Worm (Caenorhabditis elegans) whole organism, L2 larva: ENCODE measurements around the gene srr-3.
A peak's percentile ranks its signal among the peaks of the same experiment; 100 is the strongest.
"Not testable (repeated sequence)": the region's sequence is repeated elsewhere in the genome, so short reads cannot be mapped to it uniquely, and the experiment has no call there.

Experiments
- F13H6.1 ChIP-seq: sonication (generic microtip); optimal IDR thresholded peaks from 2 replicates; lab custom pipeline; 2016; ENCODE audit warnings: missing genetic modification characterization, missing compliant biosample characterization
- R02D3.7 ChIP-seq: fragments of 150-350 bp; optimal IDR thresholded peaks from 2 replicates; lab custom pipeline; 2014; ENCODE audit warnings: missing biosample characterization, missing genetic modification characterization
- Y55F3AM.14 ChIP-seq: fragments of 200-800 bp; sonication (Bioruptor generic); optimal IDR thresholded peaks from 2 replicates; lab custom pipeline; 2018; ENCODE audit warnings: mild to moderate bottlenecking, missing genetic modification characterization, missing compliant biosample characterization
- ZK546.5 ChIP-seq: sonication (generic microtip); optimal IDR thresholded peaks from 2 replicates; lab custom pipeline; 2017; ENCODE audit warnings: missing biosample characterization, missing genetic modification characterization
- alr-1 ChIP-seq: fragments of 150-350 bp; optimal IDR thresholded peaks from 2 replicates; lab custom pipeline; 2014; ENCODE audit warnings: missing biosample characterization, missing genetic modification characterization
- aly-2 ChIP-seq: fragments of 150-350 bp; optimal IDR thresholded peaks from 2 replicates; lab custom pipeline; 2014; ENCODE audit warnings: missing biosample characterization, missing genetic modification characterization
- ama-1 ChIP-seq: fragments of 150-350 bp; optimal IDR thresholded peaks from 2 replicates; lab custom pipeline; 2018; ENCODE audit warnings: inconsistent platforms
- blmp-1 ChIP-seq: sonication (generic microtip); optimal IDR thresholded peaks from 2 replicates; lab custom pipeline; 2017; ENCODE audit warnings: missing genetic modification characterization, mild to moderate bottlenecking, missing compliant biosample characterization, antibody characterized with exemption, moderate library complexity; ENCODE audit not compliant: insufficient read depth
- ceh-16 ChIP-seq: fragments of 150-350 bp; optimal IDR thresholded peaks from 2 replicates; lab custom pipeline; 2014; ENCODE audit warnings: missing biosample characterization, missing genetic modification characterization
- ceh-82 ChIP-seq: fragments of 150-350 bp; optimal IDR thresholded peaks from 2 replicates; lab custom pipeline; 2014; ENCODE audit warnings: missing biosample characterization, missing genetic modification characterization
- crh-2 ChIP-seq: sonication (generic microtip); optimal IDR thresholded peaks from 2 replicates; lab custom pipeline; 2017; ENCODE audit warnings: missing biosample characterization, missing genetic modification characterization
- dmd-4 ChIP-seq: sonication (generic microtip); optimal IDR thresholded peaks from 2 replicates; lab custom pipeline; 2017; ENCODE audit warnings: missing biosample characterization, missing genetic modification characterization
- egl-27 ChIP-seq: sonication (generic microtip); optimal IDR thresholded peaks from 3 replicates; lab custom pipeline; 2017; ENCODE audit warnings: missing biosample characterization, missing genetic modification reagents, missing genetic modification characterization
- elt-1 ChIP-seq: fragments of 150-350 bp; optimal IDR thresholded peaks from 2 replicates; lab custom pipeline; 2014; ENCODE audit warnings: missing biosample characterization, missing genetic modification characterization
- fos-1 ChIP-seq: fragments of 150-350 bp; optimal IDR thresholded peaks from 2 replicates; lab custom pipeline; 2014; ENCODE audit warnings: missing biosample characterization, missing genetic modification characterization
- gmeb-1 ChIP-seq: fragments of 150-350 bp; optimal IDR thresholded peaks from 2 replicates; lab custom pipeline; 2014; ENCODE audit warnings: missing biosample characterization, missing genetic modification characterization
- lin-13 ChIP-seq: fragments of 150-350 bp; optimal IDR thresholded peaks from 2 replicates; lab custom pipeline; 2014; ENCODE audit warnings: missing biosample characterization, missing genetic modification reagents, missing genetic modification characterization
- mab-5 ChIP-seq: fragments of 150-350 bp; optimal IDR thresholded peaks from 2 replicates; lab custom pipeline; 2014; ENCODE audit warnings: missing biosample characterization, missing genetic modification characterization
- nhr-11 ChIP-seq: fragments of 150-350 bp; optimal IDR thresholded peaks from 2 replicates; lab custom pipeline; 2014; ENCODE audit warnings: missing biosample characterization, missing genetic modification characterization
- nhr-12 ChIP-seq: fragments of 150-350 bp; optimal IDR thresholded peaks from 2 replicates; lab custom pipeline; 2014; ENCODE audit warnings: missing biosample characterization, missing genetic modification characterization
- nhr-21 ChIP-seq: fragments of 150-350 bp; optimal IDR thresholded peaks from 2 replicates; lab custom pipeline; 2014; ENCODE audit warnings: missing biosample characterization, missing genetic modification characterization
- nhr-237 ChIP-seq: fragments of 150-350 bp; optimal IDR thresholded peaks from 2 replicates; lab custom pipeline; 2014; ENCODE audit warnings: missing biosample characterization, missing genetic modification characterization
- nhr-25 ChIP-seq: fragments of 150-350 bp; sonication (generic microtip); optimal IDR thresholded peaks from 3 replicates; lab custom pipeline; 2014; ENCODE audit warnings: missing biosample characterization, missing genetic modification characterization
- nhr-6 ChIP-seq: fragments of 150-350 bp; optimal IDR thresholded peaks from 2 replicates; lab custom pipeline; 2014; ENCODE audit warnings: missing biosample characterization, missing genetic modification characterization
- sem-4 ChIP-seq: fragments of 150-350 bp; optimal IDR thresholded peaks from 2 replicates; lab custom pipeline; 2014; ENCODE audit warnings: missing biosample characterization, missing genetic modification reagents, missing genetic modification characterization
- sma-3 ChIP-seq: sonication (generic microtip); optimal IDR thresholded peaks from 2 replicates; lab custom pipeline; 2016; ENCODE audit warnings: missing genetic modification reagents, missing genetic modification characterization, missing compliant biosample characterization
- sma-9 ChIP-seq, 2 experiments: fragments of 150-350 bp in 1 of 2; sonication (generic microtip) in 1 of 2; optimal IDR thresholded peaks; 2 replicates each; lab custom pipeline; 2014 to 2016; ENCODE audit warnings: missing genetic modification characterization in 2 of 2, mild to moderate bottlenecking in 1 of 2, missing biosample characterization in 1 of 2, missing compliant biosample characterization in 1 of 2, missing genetic modification reagents in 1 of 2, moderate library complexity in 1 of 2
- snpc-4 ChIP-seq: fragments of 150-350 bp; optimal IDR thresholded peaks from 2 replicates; lab custom pipeline; 2014; ENCODE audit warnings: missing biosample characterization, missing genetic modification characterization
- unc-62 ChIP-seq: fragments of 150-350 bp; optimal IDR thresholded peaks from 2 replicates; lab custom pipeline; 2014; ENCODE audit warnings: missing biosample characterization, missing genetic modification reagents, missing genetic modification characterization
- zag-1 ChIP-seq: fragments of 150-350 bp; optimal IDR thresholded peaks from 2 replicates; lab custom pipeline; 2014; ENCODE audit warnings: missing biosample characterization, missing genetic modification characterization
- ztf-1 ChIP-seq: fragments of 200-800 bp; sonication (Bioruptor generic); conservative IDR thresholded peaks from 2 replicates; pipeline ENCODE4 v1.3.6; 2022; ENCODE audit warnings: missing genetic modification characterization, missing compliant biosample characterization
- ztf-4 ChIP-seq: fragments of 150-350 bp; optimal IDR thresholded peaks from 2 replicates; lab custom pipeline; 2014; ENCODE audit warnings: missing biosample characterization, missing genetic modification characterization

Gene srr-3

ce11 chrV:16517619-16518018 lies 9.1 kb upstream of the srr-3 start, which contains the start of gene F36D3.4:
TSS of gene F36D3.4 (minus strand) at chrV:16517719.
- TF ChIP-seq ztf-4 (tag; lab: Kevin White, UChicago), result no peak
- no peak for TF ChIP-seq R02D3.7 (tag; lab: Kevin White, UChicago)
- no peak for TF ChIP-seq lin-13 (GFP tag; lab: Kevin White, UChicago)
- no peak for TF ChIP-seq alr-1 (tag; lab: Kevin White, UChicago)
- TF ChIP-seq nhr-11 (tag; lab: Kevin White, UChicago), result no peak
- TF ChIP-seq unc-62 (GFP tag; lab: Kevin White, UChicago), result no peak
- TF ChIP-seq sma-3 (GFP tag; lab: Kevin White, UChicago), result no peak
- TF ChIP-seq fos-1 (tag; lab: Kevin White, UChicago), result no peak
- no peak for TF ChIP-seq crh-2 (tag; lab: Kevin White, UChicago)
- no peak for TF ChIP-seq ZK546.5 (tag; lab: Kevin White, UChicago)
- no peak for TF ChIP-seq sem-4 (tag; lab: Kevin White, UChicago)
- TF ChIP-seq gmeb-1 (tag; lab: Kevin White, UChicago), result no peak
- TF ChIP-seq nhr-21 (tag; lab: Kevin White, UChicago), result no peak
- no peak for TF ChIP-seq egl-27 (tag; lab: Kevin White, UChicago)
- no peak for TF ChIP-seq mab-5
- no peak for TF ChIP-seq F13H6.1
- no peak for TF ChIP-seq snpc-4 (tag; lab: Kevin White, UChicago)

ce11 chrV:16515140-16515539 lies 6.6 kb upstream of the srr-3 start, which contains the start of gene F36D3.5:
TSS of gene F36D3.5 (minus strand) at chrV:16515240.
- not testable (repeated sequence) for TF ChIP-seq ceh-16 (tag; lab: Kevin White, UChicago); nhr-6; nhr-12 (tag; lab: Kevin White, UChicago)

ce11 chrV:16506650-16507049 lies 1.9 kb downstream of the srr-3 start:
- TF ChIP-seq zag-1 (tag; lab: Kevin White, UChicago) (no peak), sma-9 (GFP tag; optimal IDR thresholded peaks at IDR 0.05; lab: Kevin White, UChicago) (peak; percentile 25), sma-9 (tag; optimal IDR thresholded peaks at IDR 0.05; lab: Kevin White, UChicago) (no peak)

- TF ChIP-seq ama-1 (lab: Kevin White, UChicago) (no peak), sma-3 (GFP tag; lab: Kevin White, UChicago) (no peak), alr-1 (tag; lab: Kevin White, UChicago) (no peak), blmp-1 (tag; lab: Kevin White, UChicago) (no peak), ceh-82 (tag; lab: Kevin White, UChicago) (no peak), lin-13 (GFP tag; lab: Kevin White, UChicago) (no peak), nhr-6 (no peak)
Observed at ce11 chrV:16505828-16506227, 2.7 kb downstream of the srr-3 start, which contains the start of gene nhr-54. TSS of gene nhr-54 (minus strand) at chrV:16505928.

- TF ChIP-seq nhr-237 (tag; lab: Kevin White, UChicago) (no peak), ceh-82 (tag; lab: Kevin White, UChicago) (no peak), nhr-25 (no peak), dmd-4 (tag; lab: Kevin White, UChicago) (no peak), nhr-6 (no peak), unc-62 (GFP tag; lab: Kevin White, UChicago) (no peak), nhr-12 (tag; lab: Kevin White, UChicago) (no peak), Y55F3AM.14 (no peak), elt-1 (tag; lab: Kevin White, UChicago) (no peak), snpc-4 (tag; lab: Kevin White, UChicago) (no peak), sem-4 (tag; lab: Kevin White, UChicago) (no peak), aly-2 (tag; lab: Kevin White, UChicago) (no peak), zag-1 (tag; lab: Kevin White, UChicago) (no peak), nhr-11 (tag; lab: Kevin White, UChicago) (no peak), mab-5 (no peak), ztf-4 (tag; lab: Kevin White, UChicago) (no peak), gmeb-1 (tag; lab: Kevin White, UChicago) (no peak), fos-1 (tag; lab: Kevin White, UChicago) (no peak), ztf-1 (GFP tag; lab: Robert Waterston, UW) (no peak)
Observed at ce11 chrV:16503164-16503563, 5.4 kb downstream of the srr-3 start, which contains the start of gene F36D3.14. TSS of gene F36D3.14 (minus strand) at chrV:16503264.
